Fruit fly (Drosophila melanogaster): ENCODE data around the gene CG15715.

The CG15715 gene

dm6 chr3L:15808022-15808421, 29.3 kb downstream of the CG15715 start, which contains the start of gene CG6244:
Gene CG6244 (plus strand): TSS chr3L:15808322.
- TF ChIP-seq Sry-β (GFP tag; optimal IDR thresholded peaks at IDR 0.05) = peak; percentile 8
- no peak for TF ChIP-seq trh (GFP tag; optimal IDR thresholded peaks at IDR 0.05)

dm6 chr3L:15802655-15803054, 34.6 kb downstream of the CG15715 start:
- TF ChIP-seq CG17829 (tag; optimal IDR thresholded peaks at IDR 0.05) (peak; percentile 53), CG14710 (tag; optimal IDR thresholded peaks at IDR 0.05) (peak; percentile 5), chn (GFP tag; optimal IDR thresholded peaks at IDR 0.05) (no peak), onecut (GFP tag; IDR thresholded peaks at IDR 0.05) (no peak), D19A (tag; optimal IDR thresholded peaks at IDR 0.05) (peak; percentile 20), CG13775 (GFP tag; optimal IDR thresholded peaks at IDR 0.05) (peak; percentile 9), zf30C (GFP tag; optimal IDR thresholded peaks at IDR 0.05) (peak; percentile 75), CG18262 (tag; optimal IDR thresholded peaks at IDR 0.05) (peak; percentile 44), CG4404 (GFP tag; IDR thresholded peaks at IDR 0.05) (peak; percentile 14; the same call in 1 of the 2 replicates), gem (tag; optimal IDR thresholded peaks at IDR 0.05) (peak; percentile 34), grau (tag; optimal IDR thresholded peaks at IDR 0.05) (peak; percentile 6), CG15696 (tag; optimal IDR thresholded peaks at IDR 0.05) (peak; percentile 52), CG12155 (GFP tag; optimal IDR thresholded peaks at IDR 0.05) (no peak), CG7928 (GFP tag; optimal IDR thresholded peaks at IDR 0.05) (no peak), lbe (GFP tag; optimal IDR thresholded peaks at IDR 0.05) (no peak), Xrp1 (GFP tag; IDR thresholded peaks at IDR 0.05) (0 out of 2 replicates have a peak, but pooled peaks have one; percentile 35), Chrac-16 (GFP tag; optimal IDR thresholded peaks at IDR 0.05) (no peak), Ets65A (GFP tag) (peak; percentile 39), Dref (GFP tag; IDR thresholded peaks at IDR 0.05) (no peak), ssp (GFP tag; IDR thresholded peaks at IDR 0.05) (no peak), zfh1 (GFP tag; IDR thresholded peaks at IDR 0.05) (0 out of 3 replicates have a peak, but pooled peaks have one; percentile 36), CG17361 (GFP tag; IDR thresholded peaks at IDR 0.05) (0 out of 3 replicates have a peak, but pooled peaks have one; percentile 35), dmrt11E (tag; optimal IDR thresholded peaks at IDR 0.05) (peak; percentile 64), CG14667 (GFP tag; IDR thresholded peaks at IDR 0.05) (no peak), eve (GFP tag; optimal IDR thresholded peaks at IDR 0.05) (peak in 1 of 2 experiments; percentile 36), grn (GFP tag; optimal IDR thresholded peaks at IDR 0.05) (no peak), CG10543 (GFP tag; optimal IDR thresholded peaks at IDR 0.05) (no peak), corto (GFP tag; optimal IDR thresholded peaks at IDR 0.05) (no peak), sens (GFP tag) (peak; percentile 51), CG10979 (tag; optimal IDR thresholded peaks at IDR 0.05) (peak; percentile 31), dan (GFP tag; IDR thresholded peaks at IDR 0.05) (no peak), CG12391 (tag; optimal IDR thresholded peaks at IDR 0.05) (peak; percentile 37), CG9727 (GFP tag; optimal IDR thresholded peaks at IDR 0.05) (peak; percentile 29), CG12071 (GFP tag; optimal IDR thresholded peaks at IDR 0.05) (no peak), Bteb2 (GFP tag; optimal IDR thresholded peaks at IDR 0.05) (no peak), Rx (GFP tag; IDR thresholded peaks at IDR 0.05) (no peak), CG2712 (tag; optimal IDR thresholded peaks at IDR 0.05) (peak; percentile 46), lola (GFP tag; optimal IDR thresholded peaks at IDR 0.05) (peak in 1 of 3 experiments; percentile 39), ewg (GFP tag; optimal IDR thresholded peaks at IDR 0.05) (no peak)

Data from whole organism, embryonic.